Worm (Caenorhabditis elegans) whole organism, L4 larva: ENCODE measurements around the gene Y39A3CL.7.

ENCODE experiments used
- D1046.2 ChIP-seq: fragments of 200-800 bp; sonication (Bioruptor generic); IDR thresholded peaks from 2 replicates; pipeline ENCODE4 v1.3.6; 2022; ENCODE audit warnings: missing genetic modification characterization, missing compliant biosample characterization
- F44E2.7 ChIP-seq: fragments of 200-800 bp; sonication (Bioruptor generic); IDR thresholded peaks from 2 replicates; pipeline ENCODE4 v2.1.2; 2022; ENCODE audit warnings: missing genetic modification characterization, missing compliant biosample characterization
- R02D3.7 ChIP-seq: fragments of 150-350 bp; sonication (generic microtip); optimal IDR thresholded peaks from 3 replicates; lab custom pipeline; 2014; ENCODE audit warnings: missing biosample characterization, missing genetic modification characterization
- Y105C5A.15 ChIP-seq: fragments of 200-800 bp; sonication (Bioruptor generic); IDR thresholded peaks from 2 replicates; pipeline ENCODE4 v1.3.6; 2022; ENCODE audit warnings: missing genetic modification characterization, missing compliant biosample characterization
- Y5F2A.4 ChIP-seq: fragments of 200-800 bp; sonication (Bioruptor generic); optimal IDR thresholded peaks from 2 replicates; lab custom pipeline; 2018; ENCODE audit warnings: mild to moderate bottlenecking, missing genetic modification characterization, missing compliant biosample characterization
- aha-1 ChIP-seq: fragments of 150-350 bp; peaks from one replicate; lab custom pipeline; 2014; ENCODE audit warnings: missing biosample characterization, missing genetic modification characterization
- ceh-28 ChIP-seq: fragments of 150-350 bp; optimal IDR thresholded peaks from 2 replicates; lab custom pipeline; 2014; ENCODE audit warnings: missing biosample characterization, missing genetic modification reagents, missing genetic modification characterization
- ceh-44 ChIP-seq: fragments of 200-800 bp; sonication (Bioruptor generic); IDR thresholded peaks from 2 replicates; pipeline ENCODE4 v1.3.6; 2022; ENCODE audit warnings: missing genetic modification reagents, missing genetic modification characterization, missing compliant biosample characterization
- daf-16 ChIP-seq, 3 experiments: sonication (generic microtip); optimal IDR thresholded peaks; 2 replicates each; lab custom pipeline; 2016 to 2017; ENCODE audit warnings: missing genetic modification characterization in 3 of 3, missing genetic modification reagents in 3 of 3, mild to moderate bottlenecking in 2 of 3, missing compliant biosample characterization in 2 of 3, missing biosample characterization in 1 of 3, moderate library complexity in 1 of 3
- daf-19 ChIP-seq: fragments of 200-800 bp; sonication (Bioruptor generic); conservative IDR thresholded peaks from 2 replicates; pipeline ENCODE4 v1.3.6; 2022; ENCODE audit warnings: missing genetic modification characterization, missing compliant biosample characterization
- dmd-8 ChIP-seq: fragments of 200-800 bp; sonication (Bioruptor generic); IDR thresholded peaks from 2 replicates; pipeline ENCODE4 v1.3.6; 2022; ENCODE audit warnings: missing genetic modification characterization, missing compliant biosample characterization
- fkh-10 ChIP-seq: fragments of 150-350 bp; optimal IDR thresholded peaks from 2 replicates; lab custom pipeline; 2014; ENCODE audit warnings: missing biosample characterization, missing genetic modification reagents, missing genetic modification characterization
- gei-8 ChIP-seq: fragments of 200-800 bp; sonication (Bioruptor generic); optimal IDR thresholded peaks from 2 replicates; lab custom pipeline; 2018; ENCODE audit warnings: mild to moderate bottlenecking, missing genetic modification characterization, missing compliant biosample characterization
- hlh-11 ChIP-seq: fragments of 200-800 bp; sonication (Bioruptor generic); optimal IDR thresholded peaks from 2 replicates; lab custom pipeline; 2018; ENCODE audit warnings: mild to moderate bottlenecking, missing genetic modification characterization, missing compliant biosample characterization
- hlh-30 ChIP-seq: sonication (generic microtip); optimal IDR thresholded peaks from 2 replicates; lab custom pipeline; 2017; ENCODE audit warnings: antibody characterized with exemption, mild to moderate bottlenecking, missing genetic modification characterization, missing compliant biosample characterization; ENCODE audit not compliant: insufficient read depth
- lin-13 ChIP-seq: fragments of 150-350 bp; optimal IDR thresholded peaks from 2 replicates; lab custom pipeline; 2014; ENCODE audit warnings: missing biosample characterization, missing genetic modification reagents, missing genetic modification characterization
- lsy-2 ChIP-seq, 2 experiments: fragments of 150-350 bp in 1 of 2; sonication (generic microtip) in 1 of 2; optimal IDR thresholded peaks; 2 replicates each; lab custom pipeline; 2014 to 2017; ENCODE audit warnings: missing biosample characterization in 2 of 2, missing genetic modification characterization in 2 of 2
- nhr-11 ChIP-seq: fragments of 150-350 bp; optimal IDR thresholded peaks from 2 replicates; lab custom pipeline; 2014; ENCODE audit warnings: missing biosample characterization, missing genetic modification characterization
- nhr-41 ChIP-seq: fragments of 200-800 bp; sonication (Bioruptor generic); IDR thresholded peaks from 2 replicates; pipeline ENCODE4 v1.3.6; 2022; ENCODE audit warnings: missing genetic modification reagents, missing genetic modification characterization, missing compliant biosample characterization
- nhr-76 ChIP-seq: fragments of 150-350 bp; optimal IDR thresholded peaks from 2 replicates; lab custom pipeline; 2014; ENCODE audit warnings: missing biosample characterization, missing genetic modification characterization
- nhr-77 ChIP-seq: fragments of 150-350 bp; optimal IDR thresholded peaks from 2 replicates; lab custom pipeline; 2014; ENCODE audit warnings: missing biosample characterization, missing genetic modification characterization
- pha-4 ChIP-seq, 2 experiments: fragments of 150-350 bp in 1 of 2; fragments of 200-800 bp in 1 of 2; sonication (Bioruptor generic) in 1 of 2; IDR thresholded peaks in 1 of 2; optimal IDR thresholded peaks in 1 of 2; 2 replicates each; pipeline versions ENCODE4 v1.3.6 to Lab custom; 2014 to 2022; ENCODE audit warnings: missing genetic modification characterization in 2 of 2, missing genetic modification reagents in 2 of 2, missing biosample characterization in 1 of 2, missing compliant biosample characterization in 1 of 2
- rbr-2 ChIP-seq: sonication (generic microtip); optimal IDR thresholded peaks from 2 replicates; lab custom pipeline; 2016; ENCODE audit warnings: missing genotype, missing genetic modification characterization, missing compliant biosample characterization
- sdz-12 ChIP-seq: fragments of 200-800 bp; sonication (Bioruptor generic); optimal IDR thresholded peaks from 2 replicates; lab custom pipeline; 2018; ENCODE audit warnings: mild to moderate bottlenecking, missing genetic modification characterization, missing compliant biosample characterization
- snpc-1.2 ChIP-seq: fragments of 200-800 bp; sonication (Bioruptor generic); IDR thresholded peaks from 2 replicates; pipeline ENCODE4 v1.3.6; 2022; ENCODE audit warnings: missing genetic modification reagents, missing genetic modification characterization, missing compliant biosample characterization
- spr-1 ChIP-seq: sonication (generic microtip); optimal IDR thresholded peaks from 2 replicates; lab custom pipeline; 2016; ENCODE audit warnings: mild to moderate bottlenecking, missing genetic modification characterization, missing compliant biosample characterization
- tra-1 ChIP-seq: fragments of 200-800 bp; sonication (Bioruptor generic); IDR thresholded peaks from 2 replicates; pipeline ENCODE4 v1.3.6; 2022; ENCODE audit warnings: missing genetic modification reagents, missing genetic modification characterization, missing compliant biosample characterization
- zfp-3 ChIP-seq: fragments of 200-800 bp; sonication (Bioruptor generic); conservative IDR thresholded peaks from 2 replicates; pipeline ENCODE4 v1.3.6; 2022; ENCODE audit warnings: missing genetic modification reagents, missing genetic modification characterization, missing compliant biosample characterization
- zip-11 ChIP-seq: fragments of 200-800 bp; sonication (Bioruptor generic); IDR thresholded peaks from 2 replicates; pipeline ENCODE4 v1.3.6; 2022; ENCODE audit warnings: missing genetic modification characterization, missing compliant biosample characterization
- ztf-7 ChIP-seq: fragments of 150-350 bp; optimal IDR thresholded peaks from 2 replicates; lab custom pipeline; 2014; ENCODE audit warnings: missing biosample characterization, missing genetic modification characterization

Y39A3CL.7 gene

ce11 chrIII:1859532-1859931 lies 34.8 kb downstream of the Y39A3CL.7 start, which contains the start of gene ddp-1 (continued):
- TF ChIP-seq ceh-44 (GFP tag; lab: Robert Waterston, UW) (0 out of 2 replicates have a peak, but pooled peaks have one; percentile 51), hlh-30 (tag; lab: Kevin White, UChicago) (peak; percentile 79)

- TF ChIP-seq aha-1 (peak; percentile 9), gei-8 (GFP tag; lab: Kevin White, UChicago) (no peak)
These were observed 35.4 kb downstream of the Y39A3CL.7 start, which contains the start of gene ttc-7 for ce11 chrIII:1860129-1860528. Gene ttc-7 (plus strand): TSS chrIII:1860429.

ce11 chrIII:1876267-1876865 lies 51.6 kb downstream of the Y39A3CL.7 start:
- TF ChIP-seq ztf-7 (tag; lab: Kevin White, UChicago) (no peak), snpc-1.2 (GFP tag; lab: Robert Waterston, UW) (no peak), ceh-28 (tag; lab: Kevin White, UChicago) (peak; percentile 93)

- peak; percentile 5; the same call in 1 of the 2 replicates for TF ChIP-seq dmd-8 (GFP tag; lab: Robert Waterston, UW)
- no peak for TF ChIP-seq daf-19 (GFP tag; lab: Robert Waterston, UW)
- TF ChIP-seq zfp-3: no peak
- no peak for TF ChIP-seq nhr-41 (GFP tag; lab: Robert Waterston, UW)
- TF ChIP-seq lin-13 (GFP tag; lab: Kevin White, UChicago): peak; percentile 67
- no peak for TF ChIP-seq fkh-10
- TF ChIP-seq lsy-2 (tag; optimal IDR thresholded peaks at IDR 0.05; lab: Kevin White, UChicago): peak in 1 of 2 experiments; percentile 51
- TF ChIP-seq F44E2.7 (GFP tag; lab: Robert Waterston, UW): 0 out of 2 replicates have a peak, but pooled peaks have one; percentile 46
- TF ChIP-seq D1046.2 (GFP tag; lab: Robert Waterston, UW): 0 out of 2 replicates have a peak, but pooled peaks have one; percentile 54
These were observed 52.5 kb downstream of the Y39A3CL.7 start for ce11 chrIII:1877189-1877588.

ce11 chrIII:1878065-1878464 lies 53.3 kb downstream of the Y39A3CL.7 start, which contains the start of gene smi-1:
Gene smi-1 (plus strand): TSS chrIII:1878365.
- no peak for TF ChIP-seq zip-11 (GFP tag; lab: Robert Waterston, UW)
- TF ChIP-seq spr-1: no peak
- no peak for TF ChIP-seq nhr-77
- no peak for TF ChIP-seq rbr-2 (tag; lab: Kevin White, UChicago)
- no peak for TF ChIP-seq nhr-76 (tag; lab: Kevin White, UChicago)
- no peak for TF ChIP-seq sdz-12 (GFP tag; lab: Kevin White, UChicago)
- no peak for TF ChIP-seq hlh-11
- TF ChIP-seq lin-13 (GFP tag; lab: Kevin White, UChicago): no peak
- TF ChIP-seq daf-16 (GFP tag; optimal IDR thresholded peaks at IDR 0.05; lab: Kevin White, UChicago): no peak
- no peak for TF ChIP-seq daf-16 (tag; optimal IDR thresholded peaks at IDR 0.05; lab: Kevin White, UChicago)
- no peak for TF ChIP-seq tra-1 (GFP tag; lab: Robert Waterston, UW)
- TF ChIP-seq pha-4 (GFP tag; IDR thresholded peaks at IDR 0.05; lab: Robert Waterston, UW): no peak
- TF ChIP-seq pha-4 (tag; optimal IDR thresholded peaks at IDR 0.05; lab: Kevin White, UChicago): no peak
- no peak for TF ChIP-seq Y5F2A.4 (GFP tag; lab: Kevin White, UChicago)
- TF ChIP-seq, all 104 proteins: peak for 0

ce11 chrIII:1878918-1879317 lies 54.2 kb downstream of the Y39A3CL.7 start:
- TF ChIP-seq lin-13 (GFP tag; lab: Kevin White, UChicago) (no peak), ceh-28 (tag; lab: Kevin White, UChicago) (peak; percentile 97)

ce11 chrIII:1880221-1880620 lies 55.5 kb downstream of the Y39A3CL.7 start:
- TF ChIP-seq ceh-28 (tag; lab: Kevin White, UChicago) (peak; percentile 93), Y105C5A.15 (GFP tag; lab: Robert Waterston, UW) (no peak), R02D3.7 (tag; lab: Kevin White, UChicago) (no peak), nhr-11 (no peak), F44E2.7 (GFP tag; lab: Robert Waterston, UW) (no peak)
